Fruit fly (Drosophila melanogaster) whole organism, pupa: ENCODE data around the gene dlp.

Experiments
- CG10348 ChIP-seq: fragments of 200-800 bp; sonication (Bioruptor generic); IDR thresholded peaks from 2 replicates; pipeline ENCODE4 v1.3.6; 2022; ENCODE audit warnings: missing biosample characterization, missing genetic modification characterization
- CG15710 ChIP-seq: fragments of 200-800 bp; sonication (Bioruptor generic); optimal IDR thresholded peaks from 2 replicates; lab custom pipeline; 2018; ENCODE audit warnings: missing biosample characterization, mild to moderate bottlenecking, missing genetic modification characterization, moderate library complexity
- CG32121 ChIP-seq: fragments of 200-800 bp; sonication (Bioruptor generic); IDR thresholded peaks from 2 replicates; pipeline ENCODE4 v1.3.6; 2022; ENCODE audit warnings: missing biosample characterization, missing genetic modification characterization
- CG8301 ChIP-seq: fragments of 200-800 bp; sonication (Bioruptor generic); optimal IDR thresholded peaks from 2 replicates; lab custom pipeline; 2018; ENCODE audit warnings: missing biosample characterization, mild to moderate bottlenecking, missing genetic modification characterization
- CG9948 ChIP-seq: fragments of 200-800 bp; sonication (Bioruptor generic); optimal IDR thresholded peaks from 2 replicates; lab custom pipeline; 2018; ENCODE audit warnings: missing biosample characterization, mild to moderate bottlenecking, missing genetic modification characterization, moderate library complexity
- EcR ChIP-seq: fragments of 200-800 bp; sonication (Bioruptor generic); optimal IDR thresholded peaks from 3 replicates; lab custom pipeline; 2019; ENCODE audit warnings: missing biosample characterization, missing genetic modification characterization, mild to moderate bottlenecking, moderate library complexity, missing genetic modification reagents
- Pif1B ChIP-seq: fragments of 200-800 bp; sonication (Bioruptor generic); optimal IDR thresholded peaks from 3 replicates; lab custom pipeline; 2016; ENCODE audit warnings: missing biosample characterization, missing genetic modification characterization
- fd96Ca ChIP-seq: fragments of 200-800 bp; sonication (Bioruptor generic); IDR thresholded peaks from 3 replicates; pipeline ENCODE4 v1.3.6; 2022; ENCODE audit warnings: missing biosample characterization, missing genetic modification characterization
- rn ChIP-seq: fragments of 200-800 bp; sonication (Bioruptor generic); IDR thresholded peaks from 2 replicates; pipeline ENCODE4 v1.3.6; 2022; ENCODE audit warnings: missing biosample characterization, missing genetic modification characterization

DNA sequence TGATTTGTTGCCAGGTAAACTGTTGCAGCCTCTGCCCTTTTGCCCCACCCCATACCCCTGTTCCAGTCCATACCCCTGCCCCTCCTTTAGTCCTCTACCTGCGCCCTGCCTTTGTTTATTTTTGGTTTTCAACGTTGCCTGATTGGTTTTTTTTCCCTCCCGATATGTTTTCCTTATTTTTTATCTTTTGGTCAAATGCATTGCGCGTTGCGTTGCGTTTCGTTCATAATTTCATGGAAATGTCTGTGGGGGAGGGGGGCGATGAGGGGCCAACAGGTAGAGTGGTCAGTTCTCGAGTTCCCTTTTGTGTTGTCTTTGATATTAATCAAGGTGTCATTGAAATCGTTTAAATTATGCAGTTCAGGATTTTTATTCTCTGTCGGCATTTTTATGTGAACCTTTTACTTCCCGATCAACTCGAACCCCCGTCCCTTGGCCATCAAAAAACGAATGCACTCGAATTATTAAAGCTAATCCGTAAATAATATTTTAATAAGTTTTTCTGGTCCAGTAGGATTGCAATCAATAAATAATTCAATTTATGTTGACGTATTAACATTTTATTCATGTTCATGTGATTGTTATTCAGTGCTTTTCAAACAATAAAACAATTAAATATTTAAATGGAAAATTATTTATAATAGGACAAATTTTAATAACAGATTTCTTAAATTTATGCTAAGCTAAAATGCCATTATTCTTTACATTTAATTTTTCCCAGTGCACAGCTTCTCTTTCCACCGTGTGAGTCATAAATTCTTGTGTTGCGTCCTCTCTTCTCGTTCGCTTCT is 2.6 kb downstream of the dlp start:
- TF ChIP-seq CG15710 (tag; lab: Kevin White, UChicago) (peak; percentile 90), EcR (no peak), rn (GFP tag; lab: Robert Waterston, UW) (0 out of 2 replicates have a peak, but pooled peaks have one; percentile 12), CG9948 (tag; lab: Kevin White, UChicago) (peak; percentile 91), CG8301 (tag; lab: Kevin White, UChicago) (peak; percentile 34), CG10348 (GFP tag; lab: Robert Waterston, UW) (no peak), CG32121 (GFP tag; lab: Robert Waterston, UW) (no peak), Pif1B (GFP tag; lab: Kevin White, UChicago) (peak; percentile 40), fd96Ca (no peak)
